Worm (Caenorhabditis elegans): ENCODE measurements around the gene F01G4.4.

ce11 chrIV:11097795-11098194, 45.4 kb upstream of the F01G4.4 start, which contains the start of gene M7.12:
- no peak for TF ChIP-seq madf-5 (GFP tag; IDR thresholded peaks at IDR 0.05)
- no peak for TF ChIP-seq nhr-11 (tag; optimal IDR thresholded peaks at IDR 0.05)
- TF ChIP-seq skn-1 (tag; optimal IDR thresholded peaks at IDR 0.05), result no peak
- no peak for TF ChIP-seq daf-12 (tag; optimal IDR thresholded peaks at IDR 0.05)
- no peak for TF ChIP-seq F37D6.2 (tag; optimal IDR thresholded peaks at IDR 0.05)
- TF ChIP-seq lin-29 (GFP tag; IDR thresholded peaks at IDR 0.05), result no peak
- no peak for TF ChIP-seq nhr-48 (tag; optimal IDR thresholded peaks at IDR 0.05)
